Worm (Caenorhabditis elegans): Measurements from ENCODE around the gene F25B5.3.

- TF ChIP-seq ets-4 (tag; optimal IDR thresholded peaks at IDR 0.05) (no peak), fax-1 (tag; optimal IDR thresholded peaks at IDR 0.05) (no peak), madf-2 (tag; optimal IDR thresholded peaks at IDR 0.05) (no peak), Y22D7AL.16 (tag; optimal IDR thresholded peaks at IDR 0.05) (no peak), rnt-1 (tag; optimal IDR thresholded peaks at IDR 0.05) (no peak), ceh-9 (tag; optimal IDR thresholded peaks at IDR 0.05) (no peak), ama-1 (optimal IDR thresholded peaks at IDR 0.05) (no peak), lin-11 (tag; optimal IDR thresholded peaks at IDR 0.05) (no peak), pax-1 (tag; optimal IDR thresholded peaks at IDR 0.05) (no peak), unc-42 (tag; optimal IDR thresholded peaks at IDR 0.05) (no peak), tbx-2 (tag; optimal IDR thresholded peaks at IDR 0.05) (no peak), K02D7.2 (tag; optimal IDR thresholded peaks at IDR 0.05) (no peak)
These were observed 303 bp downstream of the F25B5.3 start for ce11 chrIII:5948986-5949385.
